Fruit fly (Drosophila melanogaster) whole organism, embryonic: Measurements from ENCODE around the gene dbf.

ENCODE experiments used
- ATbp ChIP-seq: fragments of 200-800 bp; sonication (Bioruptor generic); optimal IDR thresholded peaks from 2 replicates; lab custom pipeline; 2017; ENCODE audit warnings: missing biosample characterization, mild to moderate bottlenecking, missing genetic modification characterization, missing genetic modification reagents
- Awh ChIP-seq: fragments of 200-800 bp; sonication (Bioruptor generic); IDR thresholded peaks from 2 replicates; pipeline ENCODE4, ENCODE4 v1.3.6; 2022; ENCODE audit warnings: missing biosample characterization, missing genetic modification characterization
- CG1024 ChIP-seq: fragments of 200-800 bp; sonication (Bioruptor generic); IDR thresholded peaks from 2 replicates; pipeline ENCODE4 v1.3.6; 2022; ENCODE audit warnings: missing biosample characterization, missing genetic modification characterization
- CG10366 ChIP-seq: fragments of 200-800 bp; sonication (Bioruptor generic); IDR thresholded peaks from 2 replicates; pipeline ENCODE4 v1.3.6; 2022; ENCODE audit warnings: missing biosample characterization, missing genetic modification characterization
- CG11560 ChIP-seq: fragments of 200-800 bp; sonication (Bioruptor generic); IDR thresholded peaks from 3 replicates; pipeline ENCODE4 v1.3.6; 2022; ENCODE audit warnings: missing biosample characterization, missing genetic modification characterization
- CG12236 ChIP-seq: fragments of 200-800 bp; sonication (Bioruptor generic); optimal IDR thresholded peaks from 2 replicates; lab custom pipeline; 2016; ENCODE audit warnings: missing biosample characterization, missing genetic modification characterization
- CG13123 ChIP-seq: fragments of 200-800 bp; sonication (Bioruptor generic); optimal IDR thresholded peaks from 2 replicates; lab custom pipeline; 2016; ENCODE audit warnings: missing biosample characterization, missing genetic modification characterization
- CG14965 ChIP-seq: fragments of 200-800 bp; sonication (Bioruptor generic); optimal IDR thresholded peaks from 2 replicates; lab custom pipeline; 2016; ENCODE audit warnings: missing biosample characterization, missing genetic modification characterization, borderline replicate concordance
- CG1792 ChIP-seq: fragments of 200-800 bp; sonication (Bioruptor generic); optimal IDR thresholded peaks from 2 replicates; lab custom pipeline; 2016; ENCODE audit warnings: missing biosample characterization, missing genetic modification characterization
- CG32772 ChIP-seq: fragments of 200-800 bp; sonication (Bioruptor generic); IDR thresholded peaks from 2 replicates; pipeline ENCODE4 v1.3.6; 2022; ENCODE audit warnings: missing biosample characterization, missing genetic modification characterization
- CG34422 ChIP-seq: fragments of 200-800 bp; sonication (Bioruptor generic); IDR thresholded peaks from 3 replicates; pipeline ENCODE4 v1.3.6; 2022; ENCODE audit warnings: missing biosample characterization, missing genetic modification characterization
- CG4730 ChIP-seq: fragments of 200-800 bp; sonication (Bioruptor generic); IDR thresholded peaks from 2 replicates; pipeline ENCODE4 v1.3.6; 2022; ENCODE audit warnings: missing biosample characterization, missing genetic modification characterization
- CG5953 ChIP-seq: fragments of 200-800 bp; sonication (Bioruptor generic); IDR thresholded peaks from 2 replicates; pipeline ENCODE4 v1.3.6; 2022; ENCODE audit warnings: missing biosample characterization, missing genetic modification characterization
- CG6175 ChIP-seq: fragments of 200-800 bp; sonication (Bioruptor generic); IDR thresholded peaks from 3 replicates; pipeline ENCODE4 v1.3.6; 2022; ENCODE audit warnings: missing biosample characterization, missing genetic modification characterization
- CG6272 ChIP-seq: fragments of 200-800 bp; sonication (Bioruptor generic); IDR thresholded peaks from 2 replicates; pipeline ENCODE4 v1.3.6; 2022; ENCODE audit warnings: missing biosample characterization, missing genetic modification characterization
- CG6791 ChIP-seq: fragments of 200-800 bp; sonication (Bioruptor generic); IDR thresholded peaks from 3 replicates; pipeline ENCODE4 v1.3.6; 2022; ENCODE audit warnings: missing biosample characterization, missing genetic modification characterization; ENCODE audit not compliant: partially characterized antibody
- CG7963 ChIP-seq: fragments of 200-800 bp; sonication (Bioruptor generic); IDR thresholded peaks from 3 replicates; pipeline ENCODE4 v1.3.6; 2022; ENCODE audit warnings: missing biosample characterization, missing genetic modification characterization; ENCODE audit not compliant: partially characterized antibody
- CG8924 ChIP-seq: fragments of 200-800 bp; optimal IDR thresholded peaks from 3 replicates; lab custom pipeline; 2019; ENCODE audit warnings: missing biosample characterization, mild to moderate bottlenecking, missing genetic modification characterization, moderate library complexity
- Camta ChIP-seq: fragments of 200-800 bp; sonication (Bioruptor generic); optimal IDR thresholded peaks from 2 replicates; lab custom pipeline; 2016; ENCODE audit warnings: missing biosample characterization, missing genetic modification characterization
- Doc2 ChIP-seq: fragments of 200-800 bp; sonication (Bioruptor generic); IDR thresholded peaks from 2 replicates; pipeline ENCODE4 v1.3.6; 2022; ENCODE audit warnings: missing biosample characterization, missing genetic modification characterization
- Doc3 ChIP-seq: fragments of 200-800 bp; sonication (Bioruptor generic); IDR thresholded peaks from 3 replicates; pipeline ENCODE4 v1.3.6; 2022; ENCODE audit warnings: missing biosample characterization, missing genetic modification characterization; ENCODE audit not compliant: partially characterized antibody
- Drgx ChIP-seq: fragments of 200-800 bp; sonication (Bioruptor generic); IDR thresholded peaks from 2 replicates; pipeline ENCODE4 v1.3.6; 2022; ENCODE audit warnings: missing biosample characterization, missing genetic modification characterization
- Elba2 ChIP-seq: fragments of 200-800 bp; sonication (Bioruptor generic); optimal IDR thresholded peaks from 3 replicates; lab custom pipeline; 2016; ENCODE audit warnings: missing biosample characterization, missing genetic modification characterization
- Ets97D ChIP-seq: fragments of 200-800 bp; sonication (Bioruptor generic); optimal IDR thresholded peaks from 3 replicates; lab custom pipeline; 2016; ENCODE audit warnings: missing biosample characterization, missing genetic modification characterization
- GATAe ChIP-seq: fragments of 200-800 bp; sonication (Bioruptor generic); conservative IDR thresholded peaks from 2 replicates; pipeline ENCODE4 v1.3.6; 2022; ENCODE audit warnings: missing biosample characterization, missing genetic modification characterization
- HLH3B ChIP-seq: fragments of 200-800 bp; sonication (Bioruptor generic); IDR thresholded peaks from 2 replicates; pipeline ENCODE4 v1.3.6; 2022; ENCODE audit warnings: missing biosample characterization, missing genetic modification characterization
- Lim3 ChIP-seq: fragments of 200-800 bp; sonication (Bioruptor generic); IDR thresholded peaks from 2 replicates; pipeline ENCODE4 v1.3.6; 2022; ENCODE audit warnings: missing biosample characterization, missing genetic modification characterization
- MBD-R2 ChIP-seq: fragments of 200-800 bp; sonication (Bioruptor generic); IDR thresholded peaks from 2 replicates; pipeline ENCODE4 v1.3.6; 2022; ENCODE audit warnings: missing biosample characterization, missing genetic modification characterization
- MTF-1 ChIP-seq: fragments of 200-800 bp; sonication (Bioruptor generic); optimal IDR thresholded peaks from 2 replicates; lab custom pipeline; 2018; ENCODE audit warnings: missing biosample characterization, mild to moderate bottlenecking, missing genetic modification characterization, borderline replicate concordance
- Max ChIP-seq: fragments of 200-800 bp; sonication (Bioruptor generic); optimal IDR thresholded peaks from 2 replicates; lab custom pipeline; 2016; ENCODE audit warnings: missing biosample characterization, mild to moderate bottlenecking, missing genetic modification characterization
- Meics ChIP-seq: fragments of 200-800 bp; sonication (Bioruptor generic); optimal IDR thresholded peaks from 2 replicates; lab custom pipeline; 2017; ENCODE audit warnings: missing biosample characterization, mild to moderate bottlenecking, missing genetic modification characterization
- Mes4 ChIP-seq: fragments of 200-800 bp; sonication (Bioruptor generic); optimal IDR thresholded peaks from 2 replicates; lab custom pipeline; 2016; ENCODE audit warnings: missing biosample characterization, missing genetic modification characterization
- Neu2 ChIP-seq: fragments of 200-800 bp; sonication (Bioruptor generic); optimal IDR thresholded peaks from 3 replicates; lab custom pipeline; 2016; ENCODE audit warnings: missing biosample characterization, missing genetic modification characterization, borderline replicate concordance
- Oaz ChIP-seq: fragments of 200-800 bp; sonication (Bioruptor generic); IDR thresholded peaks from 2 replicates; pipeline ENCODE4 v1.3.6; 2022; ENCODE audit warnings: missing biosample characterization, missing genetic modification characterization
- Usf ChIP-seq: fragments of 200-800 bp; sonication (Bioruptor generic); optimal IDR thresholded peaks from 2 replicates; lab custom pipeline; 2017; ENCODE audit warnings: missing genotype, missing biosample characterization, missing genetic modification characterization
- Xrp1 ChIP-seq: fragments of 200-800 bp; sonication (Bioruptor generic); IDR thresholded peaks from 2 replicates; pipeline ENCODE4 v1.3.6; 2022; ENCODE audit warnings: missing biosample characterization, missing genetic modification characterization
- bbx ChIP-seq: fragments of 200-800 bp; sonication (Bioruptor generic); IDR thresholded peaks from 2 replicates; pipeline ENCODE4 v1.3.6; 2022; ENCODE audit warnings: missing biosample characterization, missing genetic modification characterization; ENCODE audit not compliant: partially characterized antibody
- chif ChIP-seq, 2 experiments: fragments of 200-800 bp; sonication (Bioruptor generic); optimal IDR thresholded peaks; 3 replicates each; lab custom pipeline; 2016; ENCODE audit warnings: missing biosample characterization in 2 of 2, missing genetic modification characterization in 2 of 2
- chn ChIP-seq: fragments of 200-800 bp; sonication (Bioruptor generic); optimal IDR thresholded peaks from 2 replicates; lab custom pipeline; 2016; ENCODE audit warnings: missing biosample characterization, missing genetic modification characterization
- dpn ChIP-seq, 2 experiments: fragments of 200-800 bp; sonication (Bioruptor generic); optimal IDR thresholded peaks; 3 replicates each; lab custom pipeline; 2016; ENCODE audit warnings: missing biosample characterization in 2 of 2, missing genetic modification characterization in 2 of 2
- gcm2 ChIP-seq: fragments of 200-800 bp; sonication (Bioruptor generic); optimal IDR thresholded peaks from 2 replicates; lab custom pipeline; 2016; ENCODE audit warnings: missing biosample characterization, missing genetic modification characterization
- grau ChIP-seq: fragments of 200-800 bp; optimal IDR thresholded peaks from 3 replicates; lab custom pipeline; 2019; ENCODE audit warnings: missing biosample characterization, mild to moderate bottlenecking, missing genetic modification characterization, moderate library complexity
- kah ChIP-seq: fragments of 200-800 bp; sonication (Bioruptor generic); optimal IDR thresholded peaks from 2 replicates; lab custom pipeline; 2018; ENCODE audit warnings: missing biosample characterization, mild to moderate bottlenecking, missing genetic modification characterization
- nerfin-2 ChIP-seq: fragments of 200-800 bp; sonication (Bioruptor generic); IDR thresholded peaks from 2 replicates; pipeline ENCODE4 v1.3.6; 2022; ENCODE audit warnings: missing biosample characterization, missing genetic modification characterization; ENCODE audit not compliant: partially characterized antibody
- pho ChIP-seq: fragments of 200-800 bp; sonication (Bioruptor generic); optimal IDR thresholded peaks from 2 replicates; lab custom pipeline; 2016; ENCODE audit warnings: missing biosample characterization, missing genetic modification characterization
- phol ChIP-seq: fragments of 200-800 bp; sonication (Bioruptor generic); optimal IDR thresholded peaks from 3 replicates; lab custom pipeline; 2018; ENCODE audit warnings: missing biosample characterization, mild to moderate bottlenecking, missing genetic modification characterization, moderate library complexity
- sob ChIP-seq: fragments of 200-800 bp; sonication (Bioruptor generic); IDR thresholded peaks from 2 replicates; pipeline ENCODE4 v1.3.6; 2022; ENCODE audit warnings: missing biosample characterization, missing genetic modification characterization
- tna ChIP-seq: fragments of 200-800 bp; sonication (Bioruptor generic); IDR thresholded peaks from 2 replicates; pipeline ENCODE4 v1.3.6; 2022; ENCODE audit warnings: missing biosample characterization, missing genetic modification characterization; ENCODE audit not compliant: partially characterized antibody
- trem ChIP-seq: fragments of 200-800 bp; optimal IDR thresholded peaks from 3 replicates; lab custom pipeline; 2019; ENCODE audit warnings: missing biosample characterization, mild to moderate bottlenecking, missing genetic modification characterization, moderate library complexity
- twi ChIP-seq: fragments of 200-800 bp; optimal IDR thresholded peaks from 2 replicates; lab custom pipeline; 2019; ENCODE audit warnings: missing biosample characterization, mild to moderate bottlenecking, missing genetic modification characterization, moderate library complexity
- wor ChIP-seq: fragments of 200-800 bp; sonication (Bioruptor generic); IDR thresholded peaks from 2 replicates; pipeline ENCODE4 v1.3.6; 2022; ENCODE audit warnings: missing biosample characterization, missing genetic modification characterization
- yki ChIP-seq: fragments of >200 bp; optimal IDR thresholded peaks from 3 replicates; lab custom pipeline; 2018

dbf gene

dm6 chr2L:10665603-10666002 lies 14.2 kb downstream of the dbf start (continued):
- TF ChIP-seq CG12236 (GFP tag; lab: Kevin White, UChicago) (peak; percentile 57), MBD-R2 (GFP tag; lab: Robert Waterston, UW) (peak; percentile 55), Ets97D (GFP tag; lab: Kevin White, UChicago) (no peak), yki (lab: Kevin White, UChicago) (no peak), Usf (GFP tag; lab: Kevin White, UChicago) (peak; percentile 16), Lim3 (0 out of 2 replicates have a peak, but pooled peaks have one; percentile 27), nerfin-2 (GFP tag; lab: Robert Waterston, UW) (no peak), Elba2 (no peak), CG6272 (GFP tag; lab: Robert Waterston, UW) (peak; percentile 75), Drgx (peak; percentile 90), CG6791 (GFP tag; lab: Robert Waterston, UW) (no peak), Doc3 (GFP tag; lab: Robert Waterston, UW) (no peak), twi (tag; lab: Kevin White, UChicago) (no peak), sob (GFP tag; lab: Robert Waterston, UW) (peak; percentile 87), dpn (GFP tag; optimal IDR thresholded peaks at IDR 0.05; lab: Kevin White, UChicago) (peak; percentile 70 to 88), CG34422 (GFP tag; lab: Robert Waterston, UW) (peak; percentile 87), Awh (GFP tag; lab: Robert Waterston, UW) (peak; percentile 92), CG11560 (tag; lab: Robert Waterston, UW) (peak; percentile 54; the same call in 1 of the 3 replicates), CG32772 (GFP tag; lab: Robert Waterston, UW) (peak; percentile 82), CG10366 (GFP tag; lab: Robert Waterston, UW) (peak; percentile 90), GATAe (no peak), CG1792 (GFP tag; lab: Kevin White, UChicago) (peak; percentile 65), Meics (GFP tag; lab: Kevin White, UChicago) (peak; percentile 75), HLH3B (peak; percentile 89), Camta (peak; percentile 75), CG5953 (GFP tag; lab: Robert Waterston, UW) (peak; percentile 75), Neu2 (GFP tag; lab: Kevin White, UChicago) (no peak), Mes4 (peak; percentile 66), CG1024 (GFP tag; lab: Robert Waterston, UW) (peak; percentile 80), CG4730 (GFP tag; lab: Robert Waterston, UW) (peak; percentile 89), CG7963 (GFP tag; lab: Robert Waterston, UW) (no peak), chif (GFP tag; optimal IDR thresholded peaks at IDR 0.05; lab: Kevin White, UChicago) (peak; percentile 69 to 77), Xrp1 (peak; percentile 81), Max (GFP tag; lab: Kevin White, UChicago) (peak; percentile 48), MTF-1 (GFP tag; lab: Kevin White, UChicago) (peak; percentile 7), CG14965 (GFP tag; lab: Kevin White, UChicago) (peak; percentile 18), phol (tag; lab: Kevin White, UChicago) (peak; percentile 71), CG8924 (tag; lab: Kevin White, UChicago) (peak; percentile 78), grau (tag; lab: Kevin White, UChicago) (peak; percentile 94), wor (peak; percentile 25; the same call in 1 of the 2 replicates), pho (GFP tag; lab: Kevin White, UChicago) (peak; percentile 56), chn (GFP tag; lab: Kevin White, UChicago) (peak; percentile 75), Doc2 (peak; percentile 52; the same call in 1 of the 2 replicates), kah (peak; percentile 33), gcm2 (GFP tag; lab: Kevin White, UChicago) (peak; percentile 22), CG13123 (GFP tag; lab: Kevin White, UChicago) (peak; percentile 25), tna (GFP tag; lab: Robert Waterston, UW) (no peak), Oaz (peak; percentile 81), bbx (GFP tag; lab: Robert Waterston, UW) (no peak), CG6175 (GFP tag; lab: Robert Waterston, UW) (peak; percentile 73; the same call in 2 of the 3 replicates), ATbp (GFP tag; lab: Kevin White, UChicago) (peak; percentile 71), trem (peak; percentile 5)
